Worm (Caenorhabditis elegans): ENCODE measurements around the gene F23B12.4.
A peak's percentile ranks its signal among the peaks of the same experiment; 100 is the strongest.
"Not testable (repeated sequence)": the region's sequence is repeated elsewhere in the genome, so short reads cannot be mapped to it uniquely, and the experiment has no call there.

F23B12.4 gene

ce11 chrV:14462653-14463052, 21.7 kb downstream of the F23B12.4 start:
- TF ChIP-seq sma-9 (GFP tag; optimal IDR thresholded peaks at IDR 0.05) (no peak), sma-9 (tag; optimal IDR thresholded peaks at IDR 0.05) (no peak), nhr-21 (tag; optimal IDR thresholded peaks at IDR 0.05) (no peak), lin-39 (tag; optimal IDR thresholded peaks at IDR 0.05) (no peak), nhr-25 (tag; optimal IDR thresholded peaks at IDR 0.05) (no peak), gmeb-1 (tag; optimal IDR thresholded peaks at IDR 0.05) (no peak), elt-1 (tag; optimal IDR thresholded peaks at IDR 0.05) (no peak), ceh-82 (tag; optimal IDR thresholded peaks at IDR 0.05) (no peak), C34F6.9 (tag; optimal IDR thresholded peaks at IDR 0.05) (no peak), ZK546.5 (tag; optimal IDR thresholded peaks at IDR 0.05) (no peak), egl-27 (tag; optimal IDR thresholded peaks at IDR 0.05) (no peak), nhr-237 (tag; optimal IDR thresholded peaks at IDR 0.05) (no peak), F13H6.1 (tag; optimal IDR thresholded peaks at IDR 0.05) (no peak), skn-1 (tag; optimal IDR thresholded peaks at IDR 0.05) (no peak), sem-4 (tag; optimal IDR thresholded peaks at IDR 0.05) (no peak), nhr-10 (tag; optimal IDR thresholded peaks at IDR 0.05) (no peak), mbf-1 (tag; optimal IDR thresholded peaks at IDR 0.05) (no peak), ceh-16 (tag; optimal IDR thresholded peaks at IDR 0.05) (no peak)

ce11 chrV:14463087-14463486, 22.1 kb downstream of the F23B12.4 start, which contains the start of gene F08H9.3:
TSS of gene F08H9.3 (minus strand) at chrV:14463338.
- TF ChIP-seq sma-9 (GFP tag; optimal IDR thresholded peaks at IDR 0.05), result peak; percentile 39
- TF ChIP-seq sma-9 (tag; optimal IDR thresholded peaks at IDR 0.05), result not testable (repeated sequence)
- TF ChIP-seq snpc-4 (tag; optimal IDR thresholded peaks at IDR 0.05), result peak; percentile 85
- TF ChIP-seq gmeb-1 (tag; optimal IDR thresholded peaks at IDR 0.05), result peak; percentile 9

- TF ChIP-seq F13H6.1 (tag; optimal IDR thresholded peaks at IDR 0.05), result no peak
- TF ChIP-seq ceh-82 (tag; optimal IDR thresholded peaks at IDR 0.05), result no peak
- peak; percentile 0 for TF ChIP-seq nhr-129 (tag; optimal IDR thresholded peaks at IDR 0.05)
- no peak for TF ChIP-seq ztf-4 (tag; optimal IDR thresholded peaks at IDR 0.05)
- no peak for TF ChIP-seq nhr-21 (tag; optimal IDR thresholded peaks at IDR 0.05)
- no peak for TF ChIP-seq nhr-12 (tag; optimal IDR thresholded peaks at IDR 0.05)
- TF ChIP-seq mab-5 (tag; optimal IDR thresholded peaks at IDR 0.05), result no peak
- TF ChIP-seq unc-55 (GFP tag; optimal IDR thresholded peaks at IDR 0.05), result peak; percentile 20
- TF ChIP-seq C34F6.9 (tag; optimal IDR thresholded peaks at IDR 0.05), result peak; percentile 45
- no peak for TF ChIP-seq R02D3.7 (tag; optimal IDR thresholded peaks at IDR 0.05)
- no peak for TF ChIP-seq egl-27 (tag; optimal IDR thresholded peaks at IDR 0.05)
These were observed 23.4 kb downstream of the F23B12.4 start, which contains the start of gene F08H9.4 for ce11 chrV:14464368-14464767. TSS of gene F08H9.4 (minus strand) at chrV:14464428.

ce11 chrV:14468196-14468874, 27.4 kb downstream of the F23B12.4 start, which contains the start of gene srz-97:
TSS of gene srz-97 (minus strand) at chrV:14468246.
- TF ChIP-seq ama-1 (optimal IDR thresholded peaks at IDR 0.05) (peak; percentile 7), blmp-1 (tag; optimal IDR thresholded peaks at IDR 0.05; ENCODE audit: insufficient read depth) (no peak), lin-13 (GFP tag; optimal IDR thresholded peaks at IDR 0.05) (peak; percentile 19), Y55F3AM.14 (GFP tag; optimal IDR thresholded peaks at IDR 0.05) (no peak), egl-27 (tag; optimal IDR thresholded peaks at IDR 0.05) (peak; percentile 20), unc-55 (GFP tag; optimal IDR thresholded peaks at IDR 0.05) (no peak), F13H6.1 (tag; optimal IDR thresholded peaks at IDR 0.05) (peak; percentile 3), nhr-21 (tag; optimal IDR thresholded peaks at IDR 0.05) (peak; percentile 59), ceh-16 (tag; optimal IDR thresholded peaks at IDR 0.05) (peak; percentile 51), mbf-1 (tag; optimal IDR thresholded peaks at IDR 0.05) (no peak), peb-1 (tag; optimal IDR thresholded peaks at IDR 0.05) (no peak), C34F6.9 (tag; optimal IDR thresholded peaks at IDR 0.05) (peak; percentile 5), R02D3.7 (tag; optimal IDR thresholded peaks at IDR 0.05) (no peak), ztf-4 (tag; optimal IDR thresholded peaks at IDR 0.05) (no peak), lin-39 (tag; optimal IDR thresholded peaks at IDR 0.05) (no peak), nhr-129 (tag; optimal IDR thresholded peaks at IDR 0.05) (peak; percentile 16), ZK546.5 (tag; optimal IDR thresholded peaks at IDR 0.05) (no peak), skn-1 (tag; optimal IDR thresholded peaks at IDR 0.05) (no peak), nhr-77 (tag; optimal IDR thresholded peaks at IDR 0.05) (no peak), lin-11 (tag; optimal IDR thresholded peaks at IDR 0.05) (no peak), ceh-82 (tag; optimal IDR thresholded peaks at IDR 0.05) (no peak), mab-5 (tag; optimal IDR thresholded peaks at IDR 0.05) (no peak), dmd-4 (tag; optimal IDR thresholded peaks at IDR 0.05) (no peak), zag-1 (tag; optimal IDR thresholded peaks at IDR 0.05) (peak; percentile 16), sem-4 (tag; optimal IDR thresholded peaks at IDR 0.05) (no peak), mdl-1 (tag; optimal IDR thresholded peaks at IDR 0.05) (no peak), nhr-25 (tag; optimal IDR thresholded peaks at IDR 0.05) (no peak), alr-1 (tag; optimal IDR thresholded peaks at IDR 0.05) (no peak), aly-2 (tag; optimal IDR thresholded peaks at IDR 0.05) (no peak), gmeb-1 (tag; optimal IDR thresholded peaks at IDR 0.05) (no peak), sma-9 (GFP tag; optimal IDR thresholded peaks at IDR 0.05) (peak; percentile 73), sma-9 (tag; optimal IDR thresholded peaks at IDR 0.05) (no peak), snpc-4 (tag; optimal IDR thresholded peaks at IDR 0.05) (peak; percentile 96), ztf-1 (GFP tag; conservative IDR thresholded peaks at IDR 0.05) (no peak), fos-1 (tag; optimal IDR thresholded peaks at IDR 0.05) (peak; percentile 13), nhr-6 (tag; optimal IDR thresholded peaks at IDR 0.05) (no peak), elt-3 (tag; optimal IDR thresholded peaks at IDR 0.05) (no peak), nhr-12 (tag; optimal IDR thresholded peaks at IDR 0.05) (no peak), nhr-23 (tag; optimal IDR thresholded peaks at IDR 0.05) (no peak), elt-1 (tag; optimal IDR thresholded peaks at IDR 0.05) (no peak), nhr-237 (tag; optimal IDR thresholded peaks at IDR 0.05) (no peak), nhr-11 (tag; optimal IDR thresholded peaks at IDR 0.05) (no peak)
